Worm (Caenorhabditis elegans): ENCODE measurements around the gene trmt-10C.2.
A peak's percentile ranks its signal among the peaks of the same experiment; 100 is the strongest.

The trmt-10C.2 gene

DNA sequence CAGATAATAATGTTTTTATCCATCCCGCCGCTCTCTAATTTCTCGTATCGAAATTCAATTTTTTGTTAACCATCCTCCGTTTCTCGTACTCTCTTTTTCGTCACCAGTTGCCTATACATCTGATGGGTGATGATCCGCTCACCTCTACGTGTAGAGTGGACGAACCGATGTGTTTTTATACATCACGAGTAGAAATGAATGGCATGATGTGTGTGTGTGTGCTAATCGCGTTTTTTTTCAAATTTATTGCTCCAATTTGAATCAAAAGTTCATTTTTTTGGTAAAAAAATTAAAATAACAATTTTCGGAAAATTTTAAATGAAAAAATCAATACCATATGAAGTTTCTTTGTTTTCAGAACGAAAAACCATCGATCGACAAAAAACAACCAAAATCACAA lies 9.9 kb downstream of the trmt-10C.2 start:
- TF ChIP-seq ceh-88 (GFP tag; IDR thresholded peaks at IDR 0.05) = no peak
- no peak for TF ChIP-seq nhr-20 (tag; optimal IDR thresholded peaks at IDR 0.05)
- TF ChIP-seq C16A3.4 (tag; optimal IDR thresholded peaks at IDR 0.05) = no peak
- TF ChIP-seq hlh-4 (tag; optimal IDR thresholded peaks at IDR 0.05) = no peak
- peak; percentile 2 for TF ChIP-seq rnt-1 (tag; optimal IDR thresholded peaks at IDR 0.05)
- TF ChIP-seq irx-1 (tag; optimal IDR thresholded peaks at IDR 0.05) = no peak
- no peak for TF ChIP-seq efl-1 (optimal IDR thresholded peaks at IDR 0.05)
- peak in 1 of 2 experiments; percentile 88 for TF ChIP-seq efl-1 (GFP tag; optimal IDR thresholded peaks at IDR 0.05 in 1 of 2)
- no peak for TF ChIP-seq unc-62 (GFP tag; optimal IDR thresholded peaks at IDR 0.05)
- no peak for TF ChIP-seq nhr-90 (tag; optimal IDR thresholded peaks at IDR 0.05; ENCODE audit: poor library complexity)
- TF ChIP-seq Y116A8C.19 (tag; optimal IDR thresholded peaks at IDR 0.05; ENCODE audit: borderline replicate concordance) = no peak
- TF ChIP-seq nhr-11 (tag; optimal IDR thresholded peaks at IDR 0.05) = no peak
- TF ChIP-seq ceh-63 (GFP tag; optimal IDR thresholded peaks at IDR 0.05) = no peak
- no peak for TF ChIP-seq skn-1 (tag; optimal IDR thresholded peaks at IDR 0.05)
- TF ChIP-seq nhr-85 (tag) = peak; percentile 68
- TF ChIP-seq lin-13 (GFP tag; optimal IDR thresholded peaks at IDR 0.05) = no peak
- TF ChIP-seq jun-1 (tag; optimal IDR thresholded peaks at IDR 0.05) = no peak
- TF ChIP-seq lin-14 (GFP tag; optimal IDR thresholded peaks at IDR 0.05) = peak; percentile 28
- TF ChIP-seq blmp-1 (tag; optimal IDR thresholded peaks at IDR 0.05) = peak; percentile 2
- no peak for TF ChIP-seq nhr-77 (tag; optimal IDR thresholded peaks at IDR 0.05)
- TF ChIP-seq sup-37 (GFP tag; optimal IDR thresholded peaks at IDR 0.05) = no peak
- peak; percentile 44 for TF ChIP-seq snu-23 (GFP tag; optimal IDR thresholded peaks at IDR 0.05)
- TF ChIP-seq lsy-2 (tag; optimal IDR thresholded peaks at IDR 0.05) = no peak
- no peak for TF ChIP-seq egl-13 (tag; optimal IDR thresholded peaks at IDR 0.05)
- TF ChIP-seq F16B12.6 (tag; optimal IDR thresholded peaks at IDR 0.05) = no peak
- TF ChIP-seq mab-9 (GFP tag; IDR thresholded peaks at IDR 0.05) = no peak
- no peak for TF ChIP-seq unc-30 (tag; optimal IDR thresholded peaks at IDR 0.05)
- TF ChIP-seq ets-5 (GFP tag; IDR thresholded peaks at IDR 0.05) = no peak
- TF ChIP-seq swsn-7 (tag; optimal IDR thresholded peaks at IDR 0.05) = no peak
- no peak for TF ChIP-seq fkh-10 (GFP tag; optimal IDR thresholded peaks at IDR 0.05)
- no peak for TF ChIP-seq aha-1 (tag; optimal IDR thresholded peaks at IDR 0.05)
- no peak for TF ChIP-seq nhr-71 (tag; optimal IDR thresholded peaks at IDR 0.05)
- TF ChIP-seq ceh-8 (GFP tag; optimal IDR thresholded peaks at IDR 0.05) = no peak
- no peak for TF ChIP-seq elt-2 (tag; optimal IDR thresholded peaks at IDR 0.05)
- TF ChIP-seq nhr-12 (tag; optimal IDR thresholded peaks at IDR 0.05) = no peak
- no peak for TF ChIP-seq xbp-1 (tag; optimal IDR thresholded peaks at IDR 0.05)
- no peak for TF ChIP-seq nhr-237 (tag; optimal IDR thresholded peaks at IDR 0.05)
- TF ChIP-seq lin-35 (GFP tag; optimal IDR thresholded peaks at IDR 0.05) = peak in 1 of 2 experiments; percentile 54

- TF ChIP-seq unc-62 (GFP tag; optimal IDR thresholded peaks at IDR 0.05) = no peak
- TF ChIP-seq xbp-1 (tag; optimal IDR thresholded peaks at IDR 0.05) = no peak
- TF ChIP-seq fkh-10 (GFP tag; optimal IDR thresholded peaks at IDR 0.05) = no peak
- TF ChIP-seq hlh-4 (tag; optimal IDR thresholded peaks at IDR 0.05) = no peak
- TF ChIP-seq efl-1 (optimal IDR thresholded peaks at IDR 0.05) = no peak
- no peak for TF ChIP-seq efl-1 (GFP tag; optimal IDR thresholded peaks at IDR 0.05 in 1 of 2)
- no peak for TF ChIP-seq ceh-90 (tag; optimal IDR thresholded peaks at IDR 0.05)
- TF ChIP-seq unc-98 (GFP tag; IDR thresholded peaks at IDR 0.05) = no peak
- no peak for TF ChIP-seq ces-1 (GFP tag; optimal IDR thresholded peaks at IDR 0.05)
- TF ChIP-seq nhr-76 (tag; optimal IDR thresholded peaks at IDR 0.05) = no peak
- TF ChIP-seq snu-23 (GFP tag; optimal IDR thresholded peaks at IDR 0.05) = no peak
- TF ChIP-seq nhr-28 (tag; optimal IDR thresholded peaks at IDR 0.05) = no peak
- no peak for TF ChIP-seq ztf-4 (tag; optimal IDR thresholded peaks at IDR 0.05)
Measured at ce11 chrIII:6356764-6357163, 10.7 kb downstream of the trmt-10C.2 start.
